Worm (Caenorhabditis elegans) whole organism, midembryonic: ENCODE data around the gene cutl-2.

ENCODE experiments used
- T22C8.4 ChIP-seq: fragments of 200-800 bp; sonication (Bioruptor generic); IDR thresholded peaks from 2 replicates; pipeline ENCODE4 v1.3.6; 2022; ENCODE audit warnings: missing genetic modification characterization, missing compliant biosample characterization
- med-1 ChIP-seq: sonication (generic microtip); optimal IDR thresholded peaks from 2 replicates; lab custom pipeline; 2017; ENCODE audit warnings: missing genetic modification characterization, mild to moderate bottlenecking, missing compliant biosample characterization, antibody characterized with exemption, missing genetic modification reagents; ENCODE audit not compliant: insufficient read depth
- ref-1 ChIP-seq: fragments of 200-800 bp; sonication (Bioruptor generic); conservative IDR thresholded peaks from 2 replicates; pipeline ENCODE4 v1.3.6; 2022; ENCODE audit warnings: missing genetic modification reagents, missing genetic modification characterization, missing compliant biosample characterization

DNA sequence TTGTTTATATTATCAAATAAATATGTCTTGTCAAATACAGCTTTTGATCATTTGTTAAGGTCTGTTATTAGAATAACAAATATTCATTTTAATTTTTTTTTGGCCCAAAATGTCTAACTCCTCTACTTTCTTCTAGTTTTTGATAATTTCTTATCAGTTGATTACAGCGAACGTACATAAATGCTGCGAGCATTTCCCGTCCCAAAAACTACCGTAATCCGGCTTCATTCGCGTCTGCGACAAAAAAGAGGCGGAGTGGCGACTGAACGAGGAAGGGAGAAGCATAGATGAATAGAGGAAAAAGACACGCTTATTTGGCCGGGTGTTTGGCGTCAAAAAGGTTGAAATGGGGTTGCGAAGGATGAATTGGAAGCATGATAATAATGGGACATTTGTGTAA lies 16.1 kb upstream of the cutl-2 start:
- TF ChIP-seq ref-1 (GFP tag; lab: Robert Waterston, UW) (no peak), T22C8.4 (no peak), med-1 (GFP tag; lab: Kevin White, UChicago) (no peak)
